Fruit fly (Drosophila melanogaster) whole organism: ENCODE data around the gene kz.

Experiments
- CG8478 ChIP-seq: fragments of >200 bp; optimal IDR thresholded peaks from 2 replicates; lab custom pipeline; 2018; ENCODE audit warnings: inconsistent platforms
- Dll ChIP-seq: fragments of >200 bp; optimal IDR thresholded peaks from 2 replicates; lab custom pipeline; 2017
- usp ChIP-seq: fragments of >200 bp; optimal IDR thresholded peaks from 2 replicates; lab custom pipeline; 2017; ENCODE audit warnings: missing biosample characterization, missing genetic modification characterization, mixed read lengths

DNA sequence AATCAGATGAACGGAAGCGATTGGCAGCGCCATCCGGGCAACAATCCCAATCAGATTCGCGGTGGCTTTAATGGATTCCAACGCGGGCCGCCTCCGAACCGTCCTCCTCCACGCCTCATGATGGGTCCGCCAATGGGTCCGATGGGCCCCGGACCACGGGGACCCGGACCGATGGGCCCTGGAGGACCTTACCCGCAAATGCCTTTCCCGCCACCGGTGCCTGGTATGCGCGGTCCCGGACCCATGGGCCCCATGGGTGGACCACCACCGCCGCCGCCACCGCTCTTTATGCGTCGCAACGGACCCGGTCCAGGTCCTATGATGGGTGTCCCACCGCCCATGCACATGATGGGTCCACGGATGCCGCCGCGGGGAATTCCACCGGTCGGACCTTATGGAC is 1.1 kb upstream of the kz start:
- TF ChIP-seq CG8478 (lab: Kevin White, UChicago) (no peak), Dll (lab: Kevin White, UChicago) (no peak), usp (GFP tag; lab: Kevin White, UChicago) (no peak)
